Fruit fly (Drosophila melanogaster) whole organism, embryonic: ENCODE data around the gene mRpS11.

Experiments used
- Antp ChIP-seq: fragments of 200-800 bp; sonication (Bioruptor generic); optimal IDR thresholded peaks from 3 replicates; lab custom pipeline; 2016; ENCODE audit warnings: missing biosample characterization, missing genetic modification characterization
- CG10209 ChIP-seq: fragments of 200-800 bp; sonication (Bioruptor generic); optimal IDR thresholded peaks from 3 replicates; lab custom pipeline; 2017; ENCODE audit warnings: missing biosample characterization, mild to moderate bottlenecking, missing genetic modification characterization, missing genetic modification reagents
- CG10462 ChIP-seq: fragments of 200-800 bp; sonication (Bioruptor generic); optimal IDR thresholded peaks from 2 replicates; lab custom pipeline; 2016; ENCODE audit warnings: missing biosample characterization, missing genetic modification characterization
- CG10543 ChIP-seq: fragments of 200-800 bp; sonication (Bioruptor generic); optimal IDR thresholded peaks from 3 replicates; lab custom pipeline; 2017; ENCODE audit warnings: missing biosample characterization, mild to moderate bottlenecking, missing genetic modification characterization, moderate library complexity
- CG11456 ChIP-seq: fragments of 200-800 bp; sonication (Bioruptor generic); IDR thresholded peaks from 3 replicates; pipeline ENCODE4 v1.3.6; 2022; ENCODE audit warnings: missing biosample characterization, missing genetic modification characterization
- CG12104 ChIP-seq: fragments of 200-800 bp; sonication (Bioruptor generic); optimal IDR thresholded peaks from 3 replicates; lab custom pipeline; 2016; ENCODE audit warnings: missing biosample characterization, missing genetic modification characterization
- CG12155 ChIP-seq: fragments of 200-800 bp; sonication (Bioruptor generic); optimal IDR thresholded peaks from 3 replicates; lab custom pipeline; 2016; ENCODE audit warnings: missing biosample characterization, missing genetic modification characterization
- CG18599 ChIP-seq: fragments of 200-800 bp; sonication (Bioruptor generic); optimal IDR thresholded peaks from 3 replicates; lab custom pipeline; 2017; ENCODE audit warnings: missing biosample characterization, missing genetic modification characterization, mild to moderate bottlenecking, moderate library complexity, missing genetic modification reagents
- CG18619 ChIP-seq: fragments of 200-800 bp; sonication (Bioruptor generic); optimal IDR thresholded peaks from 3 replicates; lab custom pipeline; 2017; ENCODE audit warnings: missing biosample characterization, mild to moderate bottlenecking, missing genetic modification characterization
- CG4360 ChIP-seq: fragments of 200-800 bp; sonication (Bioruptor generic); IDR thresholded peaks from 2 replicates; pipeline ENCODE4 v1.3.6; 2022; ENCODE audit warnings: missing biosample characterization, missing genetic modification characterization
- CG4424 ChIP-seq: fragments of 200-800 bp; sonication (Bioruptor generic); optimal IDR thresholded peaks from 3 replicates; lab custom pipeline; 2016; ENCODE audit warnings: missing biosample characterization, missing genetic modification characterization
- CG4820 ChIP-seq: fragments of 200-800 bp; sonication (Bioruptor generic); optimal IDR thresholded peaks from 3 replicates; lab custom pipeline; 2016; ENCODE audit warnings: missing biosample characterization, missing genetic modification characterization
- CG6175 ChIP-seq: fragments of 200-800 bp; sonication (Bioruptor generic); IDR thresholded peaks from 3 replicates; pipeline ENCODE4 v1.3.6; 2022; ENCODE audit warnings: missing biosample characterization, missing genetic modification characterization
- CG6813 ChIP-seq: fragments of 200-800 bp; sonication (Bioruptor generic); optimal IDR thresholded peaks from 2 replicates; lab custom pipeline; 2017; ENCODE audit warnings: missing biosample characterization, missing genetic modification characterization, mild to moderate bottlenecking, moderate library complexity, missing genetic modification reagents
- CG7839 ChIP-seq: fragments of 200-800 bp; sonication (Bioruptor generic); optimal IDR thresholded peaks from 3 replicates; lab custom pipeline; 2018; ENCODE audit warnings: missing biosample characterization, mild to moderate bottlenecking, missing genetic modification characterization, moderate library complexity
- CG8281 ChIP-seq: fragments of 200-800 bp; sonication (Bioruptor generic); optimal IDR thresholded peaks from 2 replicates; lab custom pipeline; 2018; ENCODE audit warnings: missing biosample characterization, mild to moderate bottlenecking, missing genetic modification characterization, moderate library complexity
- CG8478 ChIP-seq: fragments of >200 bp; optimal IDR thresholded peaks from 2 replicates; lab custom pipeline; 2018
- CG9215 ChIP-seq: fragments of 200-800 bp; sonication (Bioruptor generic); IDR thresholded peaks from 2 replicates; pipeline ENCODE4 v1.3.6; 2022; ENCODE audit warnings: missing biosample characterization, missing genetic modification characterization
- CG9817 ChIP-seq: fragments of 200-800 bp; sonication (Bioruptor generic); optimal IDR thresholded peaks from 2 replicates; lab custom pipeline; 2018; ENCODE audit warnings: missing biosample characterization, mild to moderate bottlenecking, missing genetic modification characterization, moderate library complexity
- Camta ChIP-seq: fragments of 200-800 bp; sonication (Bioruptor generic); optimal IDR thresholded peaks from 2 replicates; lab custom pipeline; 2016; ENCODE audit warnings: missing biosample characterization, missing genetic modification characterization
- Dip3 ChIP-seq: fragments of 200-800 bp; sonication (Bioruptor generic); optimal IDR thresholded peaks from 3 replicates; lab custom pipeline; 2016; ENCODE audit warnings: missing biosample characterization, missing genetic modification characterization
- Fer2 ChIP-seq: fragments of 200-800 bp; sonication (Bioruptor generic); optimal IDR thresholded peaks from 2 replicates; lab custom pipeline; 2018; ENCODE audit warnings: missing biosample characterization, mild to moderate bottlenecking, missing genetic modification characterization, moderate library complexity
- MESR4 ChIP-seq: fragments of 200-800 bp; sonication (Bioruptor generic); optimal IDR thresholded peaks from 2 replicates; lab custom pipeline; 2018; ENCODE audit warnings: missing biosample characterization, mild to moderate bottlenecking, missing genetic modification characterization, moderate library complexity
- Med ChIP-seq: fragments of 200-800 bp; sonication (Bioruptor generic); peaks from one replicate; lab custom pipeline; 2016; ENCODE audit warnings: missing biosample characterization, missing genetic modification characterization, mild to moderate bottlenecking, inconsistent platforms, moderate library complexity
- NK7.1 ChIP-seq: fragments of 200-800 bp; sonication (Bioruptor generic); optimal IDR thresholded peaks from 3 replicates; lab custom pipeline; 2016; ENCODE audit warnings: missing biosample characterization, missing genetic modification characterization
- Nf-YA ChIP-seq: fragments of 200-800 bp; sonication (Bioruptor generic); IDR thresholded peaks from 2 replicates; pipeline ENCODE4 v1.3.6; 2022; ENCODE audit warnings: missing biosample characterization, missing genetic modification characterization
- Nf-YC ChIP-seq: fragments of 200-800 bp; optimal IDR thresholded peaks from 3 replicates; lab custom pipeline; 2019; ENCODE audit warnings: missing biosample characterization, mild to moderate bottlenecking, missing genetic modification characterization, moderate library complexity
- Pdp1 ChIP-seq, 2 experiments: fragments of 200-800 bp; sonication (Bioruptor generic); optimal IDR thresholded peaks; 3 replicates each; lab custom pipeline; 2016; ENCODE audit warnings: missing biosample characterization in 2 of 2, missing genetic modification characterization in 2 of 2, mild to moderate bottlenecking in 1 of 2, moderate library complexity in 1 of 2
- Sry-δ ChIP-seq: fragments of 200-800 bp; sonication (Bioruptor generic); optimal IDR thresholded peaks from 2 replicates; lab custom pipeline; 2016; ENCODE audit warnings: missing biosample characterization, missing genetic modification characterization
- Ssrp ChIP-seq: fragments of 200-800 bp; sonication (Bioruptor generic); optimal IDR thresholded peaks from 2 replicates; lab custom pipeline; 2018; ENCODE audit warnings: missing biosample characterization, mild to moderate bottlenecking, missing genetic modification characterization, moderate library complexity
- Taf1 ChIP-seq: fragments of 200-800 bp; sonication (Bioruptor generic); IDR thresholded peaks from 2 replicates; pipeline ENCODE4 v1.3.6; 2022; ENCODE audit warnings: missing biosample characterization, missing genetic modification characterization
- Tbp ChIP-seq: fragments of >200 bp; optimal IDR thresholded peaks from 2 replicates; lab custom pipeline; 2018; ENCODE audit warnings: missing biosample characterization, missing genetic modification characterization
- aop ChIP-seq: fragments of 200-800 bp; sonication (Bioruptor generic); IDR thresholded peaks from 2 replicates; pipeline ENCODE4 v1.3.6; 2022; ENCODE audit warnings: missing biosample characterization, missing genetic modification characterization
- bbx ChIP-seq: fragments of 200-800 bp; sonication (Bioruptor generic); IDR thresholded peaks from 2 replicates; pipeline ENCODE4 v1.3.6; 2022; ENCODE audit warnings: missing biosample characterization, missing genetic modification characterization; ENCODE audit not compliant: partially characterized antibody
- crp ChIP-seq, 2 experiments: fragments of 200-800 bp; sonication (Bioruptor generic); optimal IDR thresholded peaks; 2 replicates in 1 of 2; 3 replicates in 1 of 2; lab custom pipeline; 2017; ENCODE audit warnings: missing biosample characterization in 2 of 2, missing genetic modification characterization in 2 of 2, mild to moderate bottlenecking in 1 of 2, moderate library complexity in 1 of 2
- da ChIP-seq: fragments of 200-800 bp; sonication (Bioruptor generic); optimal IDR thresholded peaks from 2 replicates; lab custom pipeline; 2016; ENCODE audit warnings: missing biosample characterization, missing genetic modification characterization
- ems ChIP-seq: fragments of 200-800 bp; sonication (Bioruptor generic); optimal IDR thresholded peaks from 3 replicates; lab custom pipeline; 2016; ENCODE audit warnings: missing biosample characterization, missing genetic modification characterization
- esg ChIP-seq: fragments of 200-800 bp; sonication (Bioruptor generic); conservative IDR thresholded peaks from 2 replicates; pipeline ENCODE4 v1.3.6; 2022; ENCODE audit warnings: missing biosample characterization, missing genetic modification characterization
- ewg ChIP-seq: fragments of 200-800 bp; sonication (Bioruptor generic); optimal IDR thresholded peaks from 3 replicates; lab custom pipeline; 2017; ENCODE audit warnings: mild to moderate bottlenecking, missing biosample characterization, missing genetic modification reagents, missing genetic modification characterization
- exex ChIP-seq: fragments of 200-800 bp; sonication (Bioruptor generic); optimal IDR thresholded peaks from 4 replicates; lab custom pipeline; 2018; ENCODE audit warnings: missing biosample characterization, mild to moderate bottlenecking, missing genetic modification characterization, moderate library complexity
- ftz-f1 ChIP-seq: fragments of 200-800 bp; sonication (Bioruptor generic); optimal IDR thresholded peaks from 2 replicates; lab custom pipeline; 2016; ENCODE audit warnings: missing biosample characterization, missing genetic modification characterization
- grn ChIP-seq: fragments of 200-800 bp; sonication (Bioruptor generic); optimal IDR thresholded peaks from 3 replicates; lab custom pipeline; 2017; ENCODE audit warnings: missing biosample characterization, missing genetic modification characterization
- luna ChIP-seq: fragments of 200-800 bp; sonication (Bioruptor generic); optimal IDR thresholded peaks from 2 replicates; lab custom pipeline; 2016; ENCODE audit warnings: missing biosample characterization, missing genetic modification characterization
- mirr ChIP-seq: fragments of 200-800 bp; sonication (Bioruptor generic); optimal IDR thresholded peaks from 3 replicates; lab custom pipeline; 2018; ENCODE audit warnings: missing biosample characterization, mild to moderate bottlenecking, missing genetic modification characterization
- odd ChIP-seq: fragments of 200-800 bp; sonication (Bioruptor generic); optimal IDR thresholded peaks from 2 replicates; lab custom pipeline; 2017; ENCODE audit warnings: missing biosample characterization, mild to moderate bottlenecking, missing genetic modification characterization
- pb ChIP-seq: fragments of 200-800 bp; sonication (Bioruptor generic); optimal IDR thresholded peaks from 3 replicates; lab custom pipeline; 2016; ENCODE audit warnings: missing biosample characterization, missing genetic modification characterization
- pho ChIP-seq: fragments of 200-800 bp; sonication (Bioruptor generic); optimal IDR thresholded peaks from 2 replicates; lab custom pipeline; 2016; ENCODE audit warnings: missing biosample characterization, missing genetic modification characterization
- pita ChIP-seq: fragments of 200-800 bp; sonication (Bioruptor generic); optimal IDR thresholded peaks from 2 replicates; lab custom pipeline; 2017; ENCODE audit warnings: missing biosample characterization, mild to moderate bottlenecking, missing genetic modification characterization
- schlank ChIP-seq: fragments of 200-800 bp; sonication (Bioruptor generic); optimal IDR thresholded peaks from 2 replicates; lab custom pipeline; 2018; ENCODE audit warnings: missing biosample characterization, mild to moderate bottlenecking, missing genetic modification characterization
- unpg ChIP-seq: fragments of 200-800 bp; sonication (Bioruptor generic); optimal IDR thresholded peaks from 3 replicates; lab custom pipeline; 2018; ENCODE audit warnings: missing biosample characterization, mild to moderate bottlenecking, missing genetic modification characterization, moderate library complexity

Gene mRpS11

dm6 chr3R:17059100-17059810, 13.3 kb upstream of the mRpS11 start (continued):
- TF ChIP-seq Pdp1 (GFP tag; optimal IDR thresholded peaks at IDR 0.05; lab: Kevin White, UChicago) (peak in 1 of 2 experiments; percentile 7), CG10462 (GFP tag; lab: Kevin White, UChicago) (no peak), grn (GFP tag; lab: Kevin White, UChicago) (no peak), CG8281 (tag; lab: Kevin White, UChicago) (no peak), exex (tag; lab: Kevin White, UChicago) (no peak), CG8478 (no peak), ewg (GFP tag; lab: Kevin White, UChicago) (peak; percentile 46), Tbp (GFP tag; lab: Kevin White, UChicago) (no peak), crp (GFP tag; optimal IDR thresholded peaks at IDR 0.05; lab: Kevin White, UChicago) (no peak), Sry-δ (GFP tag; lab: Kevin White, UChicago) (no peak), CG4820 (GFP tag; lab: Kevin White, UChicago) (peak; percentile 12), CG12104 (no peak), bbx (GFP tag; lab: Robert Waterston, UW) (no peak), Dip3 (no peak), pb (GFP tag; lab: Kevin White, UChicago) (no peak), CG11456 (GFP tag; lab: Robert Waterston, UW) (0 out of 3 replicates have a peak, but pooled peaks have one; percentile 3), CG12155 (no peak), Taf1 (no peak), da (no peak), CG10543 (GFP tag; lab: Kevin White, UChicago) (no peak), mirr (no peak), aop (GFP tag; lab: Robert Waterston, UW) (no peak), Antp (GFP tag; lab: Kevin White, UChicago) (no peak), CG18619 (GFP tag; lab: Kevin White, UChicago) (no peak), CG9817 (tag; lab: Kevin White, UChicago) (no peak), Nf-YA (GFP tag; lab: Robert Waterston, UW) (no peak), pita (GFP tag; lab: Kevin White, UChicago) (no peak), CG7839 (tag; lab: Kevin White, UChicago) (peak; percentile 10), NK7.1 (GFP tag; lab: Kevin White, UChicago) (no peak), Ssrp (tag; lab: Kevin White, UChicago) (peak; percentile 45), odd (no peak), Med (peak; percentile 38), Camta (GFP tag; lab: Kevin White, UChicago) (peak; percentile 20), unpg (no peak), CG4360 (no peak), CG18599 (GFP tag; lab: Kevin White, UChicago) (no peak), ems (GFP tag; lab: Kevin White, UChicago) (no peak), CG6175 (0 out of 3 replicates have a peak, but pooled peaks have one; percentile 8), luna (GFP tag; lab: Kevin White, UChicago) (no peak), Nf-YC (tag; lab: Kevin White, UChicago) (no peak), esg (no peak), CG4424 (GFP tag; lab: Kevin White, UChicago) (peak; percentile 30), CG6813 (no peak), pho (GFP tag; lab: Kevin White, UChicago) (no peak), CG10209 (GFP tag; lab: Kevin White, UChicago) (peak; percentile 42), Fer2 (tag; lab: Kevin White, UChicago) (no peak), CG9215 (GFP tag; lab: Robert Waterston, UW) (no peak), MESR4 (GFP tag; lab: Kevin White, UChicago) (no peak), ftz-f1 (GFP tag; lab: Kevin White, UChicago) (no peak), schlank (tag; lab: Kevin White, UChicago) (no peak)
